Fruit fly (Drosophila melanogaster): ENCODE results near the gene meigo.

DNA sequence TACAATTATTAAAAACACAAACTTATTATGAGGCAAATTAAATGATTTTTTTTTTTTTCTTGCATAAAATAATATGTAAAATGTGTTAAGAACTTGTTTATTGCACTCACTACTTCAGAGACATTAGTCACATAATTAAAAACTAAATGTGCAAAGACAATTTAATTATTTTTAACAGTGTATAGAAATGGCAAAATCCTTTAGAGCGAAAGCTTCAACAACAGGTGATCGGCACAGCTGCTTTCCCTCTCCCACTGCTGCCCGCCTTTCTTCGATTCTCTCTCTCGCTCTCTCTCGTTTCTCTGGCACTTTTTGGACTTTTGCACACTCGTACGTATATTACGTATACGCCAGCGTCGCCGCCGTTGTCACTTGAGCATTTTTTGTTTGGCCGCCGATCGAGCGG, 42.3 kb downstream of the meigo start:
- no peak for TF ChIP-seq dac (GFP tag; optimal IDR thresholded peaks at IDR 0.05)
- TF ChIP-seq Sox15 (GFP tag; optimal IDR thresholded peaks at IDR 0.05): no peak
- TF ChIP-seq CG1621 (tag; optimal IDR thresholded peaks at IDR 0.05): no peak
- TF ChIP-seq Blimp-1 (GFP tag; optimal IDR thresholded peaks at IDR 0.05): no peak
- no peak for TF ChIP-seq CG7368 (GFP tag; optimal IDR thresholded peaks at IDR 0.05)

All from whole organism, prepupa.